Worm (Caenorhabditis elegans) whole organism, L4 larva: Measurements from ENCODE around the gene sul-2.

ENCODE experiments used
- D1046.2 ChIP-seq: fragments of 200-800 bp; sonication (Bioruptor generic); IDR thresholded peaks from 2 replicates; pipeline ENCODE4 v1.3.6; 2022; ENCODE audit warnings: missing genetic modification characterization, missing compliant biosample characterization
- egl-27 ChIP-seq: sonication (generic microtip); optimal IDR thresholded peaks from 3 replicates; lab custom pipeline; 2017; ENCODE audit warnings: missing biosample characterization, missing genetic modification reagents, missing genetic modification characterization
- lin-1 ChIP-seq: fragments of 200-800 bp; sonication (Bioruptor generic); IDR thresholded peaks from 2 replicates; pipeline ENCODE4 v1.3.6; 2022; ENCODE audit warnings: missing genetic modification reagents, missing genetic modification characterization, missing compliant biosample characterization
- madf-5 ChIP-seq, 2 experiments: fragments of 200-800 bp; sonication (Bioruptor generic); IDR thresholded peaks; 2 replicates each; pipeline ENCODE4 v1.3.6; 2022; ENCODE audit warnings: missing compliant biosample characterization in 2 of 2, missing genetic modification characterization in 2 of 2
- mdt-29 ChIP-seq: fragments of 200-800 bp; sonication (Bioruptor generic); IDR thresholded peaks from 2 replicates; pipeline ENCODE4 v1.3.6; 2022; ENCODE audit warnings: missing genetic modification reagents, missing genetic modification characterization, missing compliant biosample characterization

ce11 chrV:8190430-8190829 is 32.9 kb downstream of the sul-2 start, which contains the start of gene F20D6.1:
- TF ChIP-seq lin-1 (GFP tag; lab: Robert Waterston, UW) (no peak), D1046.2 (GFP tag; lab: Robert Waterston, UW) (no peak), egl-27 (tag; lab: Kevin White, UChicago) (no peak), mdt-29 (GFP tag; lab: Robert Waterston, UW) (no peak), madf-5 (GFP tag; IDR thresholded peaks at IDR 0.05; lab: Robert Waterston, UW) (no peak)
